Fruit fly (Drosophila melanogaster) whole organism, prepupa: ENCODE measurements around the gene CG17197.

Experiments
- Blimp-1 ChIP-seq: fragments of 200-800 bp; sonication (Bioruptor generic); optimal IDR thresholded peaks from 3 replicates; lab custom pipeline; 2017; ENCODE audit warnings: missing biosample characterization, missing genetic modification characterization, mild to moderate bottlenecking, moderate library complexity, missing genetic modification reagents
- CG10631 ChIP-seq: fragments of 200-800 bp; sonication (Bioruptor generic); optimal IDR thresholded peaks from 2 replicates; lab custom pipeline; 2016; ENCODE audit warnings: missing biosample characterization, missing genetic modification characterization
- CG11294 ChIP-seq: fragments of 200-800 bp; sonication (Bioruptor generic); IDR thresholded peaks from 2 replicates; pipeline ENCODE4 v1.3.6; 2022; ENCODE audit warnings: missing biosample characterization, missing genetic modification characterization
- CG11762 ChIP-seq: fragments of 200-800 bp; sonication (Bioruptor generic); optimal IDR thresholded peaks from 3 replicates; lab custom pipeline; 2016; ENCODE audit warnings: missing biosample characterization, missing genetic modification characterization; ENCODE audit not compliant: insufficient read depth
- CG15336 ChIP-seq: fragments of 200-800 bp; sonication (Bioruptor generic); IDR thresholded peaks from 2 replicates; pipeline ENCODE4 v1.3.6; 2022; ENCODE audit warnings: missing biosample characterization, missing genetic modification characterization
- CG1621 ChIP-seq: fragments of 200-800 bp; sonication (Bioruptor generic); optimal IDR thresholded peaks from 3 replicates; lab custom pipeline; 2018; ENCODE audit warnings: missing biosample characterization, mild to moderate bottlenecking, missing genetic modification characterization
- CG16779 ChIP-seq: fragments of 200-800 bp; sonication (Bioruptor generic); optimal IDR thresholded peaks from 3 replicates; lab custom pipeline; 2017; ENCODE audit warnings: missing biosample characterization, mild to moderate bottlenecking, missing genetic modification characterization
- CG32006 ChIP-seq: fragments of 200-800 bp; sonication (Bioruptor generic); optimal IDR thresholded peaks from 3 replicates; lab custom pipeline; 2017; ENCODE audit warnings: missing biosample characterization, mild to moderate bottlenecking, missing genetic modification characterization
- CG34406 ChIP-seq: fragments of 200-800 bp; sonication (Bioruptor generic); optimal IDR thresholded peaks from 3 replicates; lab custom pipeline; 2016; ENCODE audit warnings: missing biosample characterization, missing genetic modification characterization
- CG3919 ChIP-seq: fragments of 200-800 bp; sonication (Bioruptor generic); optimal IDR thresholded peaks from 3 replicates; lab custom pipeline; 2016; ENCODE audit warnings: missing biosample characterization, missing genetic modification characterization
- CG4318 ChIP-seq: fragments of 200-800 bp; sonication (Bioruptor generic); optimal IDR thresholded peaks from 3 replicates; lab custom pipeline; 2017; ENCODE audit warnings: missing biosample characterization, mild to moderate bottlenecking, missing genetic modification characterization
- CG6163 ChIP-seq: fragments of 200-800 bp; sonication (Bioruptor generic); IDR thresholded peaks from 3 replicates; pipeline ENCODE4 v1.3.6; 2022; ENCODE audit warnings: missing biosample characterization, missing genetic modification characterization
- CG6276 ChIP-seq: fragments of 200-800 bp; sonication (Bioruptor generic); optimal IDR thresholded peaks from 2 replicates; lab custom pipeline; 2017; ENCODE audit warnings: missing biosample characterization, mild to moderate bottlenecking, missing genetic modification characterization
- CG6792 ChIP-seq: fragments of 200-800 bp; sonication (Bioruptor generic); optimal IDR thresholded peaks from 3 replicates; lab custom pipeline; 2016; ENCODE audit warnings: missing biosample characterization, missing genetic modification characterization
- CG8119 ChIP-seq: fragments of 200-800 bp; sonication (Bioruptor generic); IDR thresholded peaks from 3 replicates; pipeline ENCODE4 v1.3.6; 2022; ENCODE audit warnings: missing biosample characterization, missing genetic modification characterization
- CG8319 ChIP-seq: fragments of 200-800 bp; sonication (Bioruptor generic); optimal IDR thresholded peaks from 3 replicates; lab custom pipeline; 2016; ENCODE audit warnings: missing biosample characterization, missing genetic modification characterization
- CG8632 ChIP-seq: fragments of 200-800 bp; sonication (Bioruptor generic); optimal IDR thresholded peaks from 3 replicates; lab custom pipeline; 2016; ENCODE audit warnings: missing biosample characterization, missing genetic modification characterization
- CG9139 ChIP-seq: fragments of 200-800 bp; sonication (Bioruptor generic); optimal IDR thresholded peaks from 3 replicates; lab custom pipeline; 2017; ENCODE audit warnings: missing biosample characterization, mild to moderate bottlenecking, missing genetic modification characterization
- Eip78C ChIP-seq: fragments of 200-800 bp; sonication (Bioruptor generic); peaks from one replicate; lab custom pipeline; 2016; ENCODE audit warnings: missing biosample characterization, missing genetic modification characterization
- Eip93F ChIP-seq: fragments of 200-800 bp; sonication (Bioruptor generic); optimal IDR thresholded peaks from 2 replicates; lab custom pipeline; 2016; ENCODE audit warnings: missing biosample characterization, mild to moderate bottlenecking, missing genetic modification characterization
- Ets21C ChIP-seq: fragments of 200-800 bp; sonication (Bioruptor generic); optimal IDR thresholded peaks from 3 replicates; lab custom pipeline; 2016; ENCODE audit warnings: missing biosample characterization, missing genetic modification characterization
- Ets96B ChIP-seq: fragments of 200-800 bp; optimal IDR thresholded peaks from 2 replicates; lab custom pipeline; 2019; ENCODE audit warnings: missing biosample characterization, mild to moderate bottlenecking, missing genetic modification characterization, moderate library complexity
- Gug ChIP-seq: fragments of 200-800 bp; sonication (Bioruptor generic); IDR thresholded peaks from 2 replicates; pipeline ENCODE4 v1.3.6; 2022; ENCODE audit warnings: missing biosample characterization, missing genetic modification characterization
- Hr39 ChIP-seq: fragments of 200-800 bp; sonication (Bioruptor generic); optimal IDR thresholded peaks from 2 replicates; lab custom pipeline; 2016; ENCODE audit warnings: missing biosample characterization, missing genetic modification characterization
- Hr4 ChIP-seq: fragments of 200-800 bp; sonication (Bioruptor generic); optimal IDR thresholded peaks from 3 replicates; lab custom pipeline; 2016; ENCODE audit warnings: missing biosample characterization, missing genetic modification characterization
- Lpt ChIP-seq: fragments of 200-800 bp; sonication (Bioruptor generic); optimal IDR thresholded peaks from 3 replicates; lab custom pipeline; 2016; ENCODE audit warnings: missing biosample characterization, missing genetic modification characterization
- Met ChIP-seq: fragments of 200-800 bp; sonication (Bioruptor generic); optimal IDR thresholded peaks from 3 replicates; lab custom pipeline; 2016; ENCODE audit warnings: missing biosample characterization, missing genetic modification characterization
- OdsH ChIP-seq: fragments of 200-800 bp; sonication (Bioruptor generic); optimal IDR thresholded peaks from 3 replicates; lab custom pipeline; 2016; ENCODE audit warnings: missing biosample characterization, missing genetic modification characterization
- Smox ChIP-seq: fragments of 200-800 bp; sonication (Bioruptor generic); optimal IDR thresholded peaks from 3 replicates; lab custom pipeline; 2016; ENCODE audit warnings: missing biosample characterization, missing genetic modification characterization
- Sox14 ChIP-seq: fragments of 200-800 bp; sonication (Bioruptor generic); optimal IDR thresholded peaks from 3 replicates; lab custom pipeline; 2016; ENCODE audit warnings: missing biosample characterization, missing genetic modification characterization
- Sox15 ChIP-seq: fragments of 200-800 bp; sonication (Bioruptor generic); optimal IDR thresholded peaks from 3 replicates; lab custom pipeline; 2016; ENCODE audit warnings: missing biosample characterization, missing genetic modification characterization
- achi ChIP-seq: fragments of 200-800 bp; sonication (Bioruptor generic); optimal IDR thresholded peaks from 3 replicates; lab custom pipeline; 2016; ENCODE audit warnings: missing biosample characterization, missing genetic modification characterization
- acj6 ChIP-seq: fragments of 200-800 bp; sonication (Bioruptor generic); optimal IDR thresholded peaks from 3 replicates; lab custom pipeline; 2016; ENCODE audit warnings: missing biosample characterization, missing genetic modification characterization
- dac ChIP-seq: fragments of 200-800 bp; sonication (Bioruptor generic); optimal IDR thresholded peaks from 2 replicates; lab custom pipeline; 2017; ENCODE audit warnings: missing biosample characterization, mild to moderate bottlenecking, missing genetic modification characterization
- dsx ChIP-seq: fragments of 200-800 bp; optimal IDR thresholded peaks from 3 replicates; lab custom pipeline; 2019; ENCODE audit warnings: missing biosample characterization, mild to moderate bottlenecking, missing genetic modification characterization, moderate library complexity; ENCODE audit not compliant: poor library complexity, severe bottlenecking
- eg ChIP-seq: fragments of 200-800 bp; sonication (Bioruptor generic); IDR thresholded peaks from 3 replicates; pipeline ENCODE4 v1.3.6; 2022; ENCODE audit warnings: missing biosample characterization, missing genetic modification characterization
- esn ChIP-seq: fragments of 200-800 bp; sonication (Bioruptor generic); optimal IDR thresholded peaks from 2 replicates; lab custom pipeline; 2016; ENCODE audit warnings: missing biosample characterization, mild to moderate bottlenecking, missing genetic modification characterization, moderate library complexity
- fd59A ChIP-seq: fragments of 200-800 bp; sonication (Bioruptor generic); optimal IDR thresholded peaks from 2 replicates; lab custom pipeline; 2017; ENCODE audit warnings: missing biosample characterization, mild to moderate bottlenecking, missing genetic modification characterization, missing genetic modification reagents
- fd85E ChIP-seq: fragments of 200-800 bp; sonication (Bioruptor generic); optimal IDR thresholded peaks from 3 replicates; lab custom pipeline; 2016; ENCODE audit warnings: missing biosample characterization, missing genetic modification characterization
- fkh ChIP-seq: fragments of 200-800 bp; sonication (Bioruptor generic); optimal IDR thresholded peaks from 3 replicates; lab custom pipeline; 2017; ENCODE audit warnings: missing biosample characterization, mild to moderate bottlenecking, missing genetic modification characterization, moderate library complexity
- lz ChIP-seq: fragments of 200-800 bp; sonication (Bioruptor generic); optimal IDR thresholded peaks from 3 replicates; lab custom pipeline; 2016; ENCODE audit warnings: missing biosample characterization, missing genetic modification characterization
- pdm3 ChIP-seq: fragments of 200-800 bp; sonication (Bioruptor generic); optimal IDR thresholded peaks from 3 replicates; lab custom pipeline; 2016; ENCODE audit warnings: missing biosample characterization, missing genetic modification characterization
- salr ChIP-seq, 2 experiments: fragments of 200-800 bp; sonication (Bioruptor generic); optimal IDR thresholded peaks; 3 replicates each; lab custom pipeline; 2016 to 2018; ENCODE audit warnings: missing biosample characterization in 2 of 2, missing genetic modification characterization in 2 of 2, mild to moderate bottlenecking in 1 of 2
- spab ChIP-seq: fragments of 200-800 bp; sonication (Bioruptor generic); optimal IDR thresholded peaks from 2 replicates; lab custom pipeline; 2017; ENCODE audit warnings: missing biosample characterization, mild to moderate bottlenecking, missing genetic modification characterization, missing genetic modification reagents
- ss ChIP-seq, 2 experiments: fragments of 200-800 bp; sonication (Bioruptor generic); optimal IDR thresholded peaks; 2 replicates in 1 of 2; 3 replicates in 1 of 2; lab custom pipeline; 2017 to 2018; ENCODE audit warnings: mild to moderate bottlenecking in 2 of 2, missing biosample characterization in 2 of 2, missing genetic modification characterization in 2 of 2, moderate library complexity in 1 of 2
- svp ChIP-seq: fragments of 200-800 bp; sonication (Bioruptor generic); peaks from one replicate; lab custom pipeline; 2016; ENCODE audit warnings: missing biosample characterization, missing genetic modification characterization
- vri ChIP-seq: fragments of 200-800 bp; sonication (Bioruptor generic); optimal IDR thresholded peaks from 3 replicates; lab custom pipeline; 2016; ENCODE audit warnings: missing biosample characterization, mild to moderate bottlenecking, missing genetic modification characterization

The CG17197 gene

DNA sequence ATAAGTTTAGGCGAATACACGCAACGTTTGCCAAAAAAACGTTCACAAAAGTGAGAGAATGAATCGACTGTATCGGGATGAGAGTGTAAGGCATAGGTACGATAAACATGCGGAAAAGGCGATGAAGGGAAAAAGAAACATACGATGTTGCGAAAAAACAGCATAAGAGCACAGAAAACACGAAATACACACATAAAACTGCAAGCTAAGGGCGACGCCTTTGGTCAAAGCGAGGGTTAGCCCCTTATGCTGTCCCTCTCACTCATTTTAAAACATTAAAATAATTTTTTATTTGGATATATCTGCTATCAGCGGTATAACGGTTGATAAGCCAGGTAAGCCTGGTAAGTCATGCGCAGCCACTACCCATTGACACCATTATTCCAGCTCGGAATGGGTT is 35.4 kb downstream of the CG17197 start:
- TF ChIP-seq CG15336 (no peak), CG8632 (GFP tag; lab: Kevin White, UChicago) (no peak), fkh (GFP tag; lab: Kevin White, UChicago) (no peak), CG8119 (GFP tag; lab: Robert Waterston, UW) (no peak), dsx (GFP tag; lab: Kevin White, UChicago) (no peak), Ets96B (tag; lab: Kevin White, UChicago) (no peak), Ets21C (GFP tag; lab: Kevin White, UChicago) (no peak), pdm3 (no peak), CG10631 (GFP tag; lab: Kevin White, UChicago) (no peak), CG4318 (GFP tag; lab: Kevin White, UChicago) (no peak), esn (GFP tag; lab: Kevin White, UChicago) (no peak), CG9139 (GFP tag; lab: Kevin White, UChicago) (no peak), salr (GFP tag; optimal IDR thresholded peaks at IDR 0.05; lab: Kevin White, UChicago) (no peak)

DNA sequence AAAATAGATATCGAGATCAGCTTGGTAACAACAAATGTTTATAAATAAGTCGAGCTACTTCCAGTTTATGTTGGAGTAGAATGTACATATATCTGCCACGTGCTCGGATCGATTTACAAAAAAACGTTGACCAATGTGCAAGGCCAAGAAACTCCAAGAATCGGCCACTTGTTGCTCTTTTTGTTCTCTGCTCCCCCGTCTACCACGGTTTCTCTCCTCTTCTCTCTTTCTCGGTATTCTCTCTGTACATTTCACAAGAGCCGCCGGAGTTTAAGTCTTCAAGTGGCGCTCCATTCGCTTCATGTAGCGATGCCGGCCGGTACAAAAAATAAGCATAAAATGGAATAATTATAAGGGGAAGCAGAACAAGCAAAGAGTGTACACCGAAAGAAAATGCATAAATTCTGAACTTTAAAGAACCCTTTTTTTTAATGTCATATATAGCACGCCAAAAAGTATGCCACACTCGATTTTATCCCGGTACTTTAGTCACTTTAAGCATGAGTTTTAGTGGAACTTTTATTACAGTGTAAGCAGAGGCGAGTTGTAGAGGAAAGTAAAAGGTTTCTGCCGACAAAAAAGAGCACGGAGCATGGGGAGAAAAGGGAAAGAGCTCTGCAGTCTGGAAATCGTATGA is 37.3 kb downstream of the CG17197 start:
- TF ChIP-seq esn (GFP tag; lab: Kevin White, UChicago) = peak; percentile 99
- TF ChIP-seq acj6 = peak; percentile 99
- peak; percentile 99 for TF ChIP-seq achi (GFP tag; lab: Kevin White, UChicago)
- peak; percentile 97 for TF ChIP-seq vri (GFP tag; lab: Kevin White, UChicago)
- peak; percentile 96 for TF ChIP-seq dac (GFP tag; lab: Kevin White, UChicago)
- TF ChIP-seq Ets96B (tag; lab: Kevin White, UChicago) = peak; percentile 100
- peak; percentile 99 for TF ChIP-seq spab (GFP tag; lab: Kevin White, UChicago)
- TF ChIP-seq CG1621 (tag; lab: Kevin White, UChicago) = peak; percentile 99
- peak; percentile 97 for TF ChIP-seq CG8119 (GFP tag; lab: Robert Waterston, UW)
- TF ChIP-seq Met (GFP tag; lab: Kevin White, UChicago) = peak; percentile 99
- TF ChIP-seq Hr4 = peak; percentile 97
- peak; percentile 99 for TF ChIP-seq CG6163 (GFP tag; lab: Robert Waterston, UW)
- TF ChIP-seq CG32006 (GFP tag; lab: Kevin White, UChicago) = peak; percentile 98
- peak; percentile 99 for TF ChIP-seq CG8319 (GFP tag; lab: Kevin White, UChicago)
- peak; percentile 97 for TF ChIP-seq fd85E (GFP tag; lab: Kevin White, UChicago)
- TF ChIP-seq Smox (GFP tag; lab: Kevin White, UChicago) = peak; percentile 98
- TF ChIP-seq CG4318 (GFP tag; lab: Kevin White, UChicago) = peak; percentile 96
- TF ChIP-seq CG3919 (GFP tag; lab: Kevin White, UChicago) = peak; percentile 100
- TF ChIP-seq svp (GFP tag; lab: Kevin White, UChicago) = peak; percentile 100
- TF ChIP-seq fd59A (GFP tag; lab: Kevin White, UChicago) = peak; percentile 99
- peak; percentile 98 to 99 for TF ChIP-seq ss (GFP tag; optimal IDR thresholded peaks at IDR 0.05; lab: Kevin White, UChicago)
- peak; percentile 98 for TF ChIP-seq Lpt (GFP tag; lab: Kevin White, UChicago)
- TF ChIP-seq Eip78C (GFP tag; lab: Kevin White, UChicago) = peak; percentile 100
- peak; percentile 92 for TF ChIP-seq CG6276 (GFP tag; lab: Kevin White, UChicago)
- peak; percentile 98 for TF ChIP-seq Sox15 (GFP tag; lab: Kevin White, UChicago)
- TF ChIP-seq lz (GFP tag; lab: Kevin White, UChicago) = peak; percentile 99
- peak; percentile 98 for TF ChIP-seq dsx (GFP tag; lab: Kevin White, UChicago)
- peak; percentile 99 for TF ChIP-seq Hr39 (GFP tag; lab: Kevin White, UChicago)
- TF ChIP-seq OdsH (GFP tag; lab: Kevin White, UChicago) = peak; percentile 99
- peak; percentile 98 for TF ChIP-seq eg (GFP tag; lab: Robert Waterston, UW)
- peak; percentile 96 for TF ChIP-seq CG11294 (GFP tag; lab: Robert Waterston, UW)
- TF ChIP-seq Sox14 (GFP tag; lab: Kevin White, UChicago) = peak; percentile 99
- TF ChIP-seq Ets21C (GFP tag; lab: Kevin White, UChicago) = peak; percentile 98
- peak; percentile 49 for TF ChIP-seq fkh (GFP tag; lab: Kevin White, UChicago)
- peak; percentile 98 for TF ChIP-seq Eip93F
- TF ChIP-seq CG15336 = peak; percentile 97
- TF ChIP-seq CG34406 (GFP tag; lab: Kevin White, UChicago) = peak; percentile 99
- peak; percentile 97 for TF ChIP-seq CG16779 (tag; lab: Kevin White, UChicago)
- TF ChIP-seq CG11762 (GFP tag; lab: Kevin White, UChicago) = peak; percentile 99
- TF ChIP-seq Gug (GFP tag; lab: Robert Waterston, UW) = peak; percentile 98
- peak; percentile 100 for TF ChIP-seq Blimp-1
- peak; percentile 99 for TF ChIP-seq CG10631 (GFP tag; lab: Kevin White, UChicago)
- peak; percentile 99 for TF ChIP-seq CG6792
